Fruit fly (Drosophila melanogaster) ovary, adult (tissue): ENCODE data around the gene r-l.

Source experiments
- CG17801 ChIP-seq: fragments of 200-800 bp; optimal IDR thresholded peaks from 2 replicates; lab custom pipeline; 2019; ENCODE audit warnings: missing biosample characterization, mild to moderate bottlenecking, missing genetic modification characterization, moderate library complexity; ENCODE audit not compliant: partially characterized antibody

Gene r-l

DNA sequence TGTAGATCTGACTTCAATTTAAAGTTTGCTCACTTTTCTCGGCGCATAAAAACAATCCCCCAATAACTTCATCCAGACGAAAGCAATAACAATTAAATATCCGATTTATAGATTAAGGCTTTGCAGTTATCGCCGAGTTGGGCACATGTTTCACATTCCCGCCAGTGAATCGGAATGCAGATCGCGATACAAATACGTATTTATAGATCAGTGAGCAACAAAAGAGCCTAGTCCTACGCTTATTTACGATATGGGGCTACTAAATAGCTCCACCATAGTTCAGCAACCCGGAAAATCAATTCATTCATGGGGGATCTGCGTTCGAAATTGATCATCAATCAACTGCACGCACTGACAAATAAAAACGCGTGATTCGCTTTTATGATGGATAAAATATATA lies 18.9 kb upstream of the r-l start:
- no peak for TF ChIP-seq CG17801 (GFP tag; lab: Kevin White, UChicago)

DNA sequence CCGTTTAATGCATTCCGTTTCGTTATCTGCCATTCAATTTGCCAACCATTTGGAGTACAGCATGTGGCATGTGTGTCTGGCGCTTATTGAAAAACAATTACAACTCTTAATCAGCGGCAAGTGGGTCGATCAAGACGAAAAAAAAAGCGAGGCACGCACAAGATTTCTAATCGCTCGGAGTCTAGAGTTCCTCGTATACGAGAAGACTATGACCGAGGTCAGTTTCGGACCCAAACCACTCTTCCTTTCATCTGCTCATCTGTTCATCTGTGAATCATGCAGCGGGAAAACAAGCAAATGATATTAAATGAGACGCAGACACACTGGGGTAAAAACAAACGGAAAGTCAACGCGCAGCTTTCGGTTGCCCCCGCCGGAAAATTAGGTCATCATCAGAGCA lies 18.4 kb upstream of the r-l start:
- no peak for TF ChIP-seq CG17801 (GFP tag; lab: Kevin White, UChicago)

- no peak for TF ChIP-seq CG17801 (GFP tag; lab: Kevin White, UChicago)
Measured at dm6 chr3R:21090230-21091021, 17.3 kb upstream of the r-l start.

DNA sequence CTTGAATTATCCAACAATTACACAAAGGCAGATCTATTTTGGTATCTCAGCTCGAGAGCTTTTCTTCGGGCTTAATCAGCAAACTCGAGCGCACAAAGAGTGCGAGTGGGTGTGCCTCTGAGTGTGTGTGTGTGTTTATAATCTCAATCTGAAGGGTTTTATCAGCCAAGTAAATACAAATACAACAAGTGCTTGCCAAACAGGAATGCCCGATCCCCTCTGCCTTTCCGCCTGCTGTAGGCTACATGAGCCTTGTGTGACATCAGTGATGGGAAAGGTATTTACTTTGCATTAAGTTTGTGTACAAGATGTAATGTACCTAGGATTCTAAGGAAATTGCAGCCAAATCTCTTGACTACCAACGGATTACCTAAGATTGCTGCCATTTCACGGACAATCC lies 16.3 kb upstream of the r-l start:
- no peak for TF ChIP-seq CG17801 (GFP tag; lab: Kevin White, UChicago)

- TF ChIP-seq CG17801 (GFP tag; lab: Kevin White, UChicago): no peak
Measured at dm6 chr3R:21084979-21085378, 11.9 kb upstream of the r-l start.

dm6 chr3R:21080876-21081586 lies 7.9 kb upstream of the r-l start, which contains the start of gene HHEX:
HHEX (minus strand) TSS chr3R:21080926.
- no peak for TF ChIP-seq CG17801 (GFP tag; lab: Kevin White, UChicago)

- TF ChIP-seq CG17801 (GFP tag; lab: Kevin White, UChicago): no peak
Measured at dm6 chr3R:21078958-21079357, 5.8 kb upstream of the r-l start.

DNA sequence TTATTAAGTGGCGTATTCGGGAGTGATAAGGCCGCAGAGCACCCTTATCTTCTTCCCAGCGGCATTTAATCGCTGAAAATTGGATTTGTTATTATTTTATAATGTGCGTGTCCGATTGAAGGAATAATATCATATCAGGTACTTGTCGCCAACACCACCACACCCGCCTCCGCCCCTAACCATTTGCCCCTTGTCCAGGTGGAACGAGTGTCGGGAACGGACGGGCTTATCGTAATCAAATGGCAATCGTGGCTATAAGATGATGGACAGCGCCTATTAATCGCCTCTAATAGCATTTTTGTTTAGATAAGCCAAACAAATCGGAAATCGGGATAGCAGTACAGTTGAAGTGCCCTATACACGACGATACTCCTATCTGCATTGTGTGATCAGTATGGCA lies 5.1 kb upstream of the r-l start:
- no peak for TF ChIP-seq CG17801 (GFP tag; lab: Kevin White, UChicago)

DNA sequence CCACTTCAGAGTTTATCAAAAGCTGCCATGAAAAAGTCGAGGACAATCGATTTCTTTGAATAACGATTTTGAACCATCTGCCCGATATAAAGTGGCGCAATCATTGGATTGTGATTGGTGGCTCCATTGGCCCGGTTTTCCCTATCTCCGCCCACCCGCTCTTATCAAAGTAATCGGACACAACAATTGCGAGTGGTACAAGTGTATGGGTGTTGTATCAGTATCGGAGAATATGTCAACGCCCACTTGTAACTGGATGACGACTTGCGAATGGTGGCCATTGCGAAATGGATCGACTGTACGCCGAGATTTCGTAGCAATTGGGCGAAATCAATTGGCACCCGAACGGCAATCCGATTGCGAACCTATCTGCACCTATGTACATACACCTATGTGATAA lies 4.5 kb upstream of the r-l start:
- TF ChIP-seq CG17801 (GFP tag; lab: Kevin White, UChicago): no peak

- TF ChIP-seq CG17801 (GFP tag; lab: Kevin White, UChicago): no peak
Measured at dm6 chr3R:21073707-21074106, 588 bp upstream of the r-l start, which contains the start of gene dmrt93B. dmrt93B (plus strand) TSS chr3R:21074007.

DNA sequence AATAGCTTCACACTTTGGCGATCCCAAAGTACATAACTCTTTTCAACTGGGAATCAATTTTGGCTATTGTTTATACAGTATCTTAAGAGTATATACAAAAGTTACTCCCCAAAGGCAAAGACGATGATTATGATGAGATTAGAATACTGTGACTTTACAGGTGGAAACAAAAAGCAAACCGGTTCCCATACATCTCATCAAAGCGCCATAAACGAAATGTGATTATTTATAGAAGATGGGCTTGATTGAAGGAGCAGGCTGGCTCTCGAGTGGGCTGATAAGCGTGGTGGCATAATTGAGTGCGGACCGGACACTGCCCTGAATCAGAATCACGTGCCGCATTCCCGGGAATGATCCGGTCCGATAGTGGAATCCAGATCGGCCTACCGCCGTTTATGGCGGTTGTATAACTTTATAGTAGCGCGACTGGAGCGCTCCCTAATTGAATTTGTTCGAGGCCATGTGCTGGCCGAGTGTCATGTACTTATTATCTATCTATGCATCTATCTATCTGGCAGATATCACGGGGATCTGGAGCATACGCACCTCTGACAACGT lies 1.1 kb downstream of the r-l start:
- TF ChIP-seq CG17801 (GFP tag; lab: Kevin White, UChicago): no peak

DNA sequence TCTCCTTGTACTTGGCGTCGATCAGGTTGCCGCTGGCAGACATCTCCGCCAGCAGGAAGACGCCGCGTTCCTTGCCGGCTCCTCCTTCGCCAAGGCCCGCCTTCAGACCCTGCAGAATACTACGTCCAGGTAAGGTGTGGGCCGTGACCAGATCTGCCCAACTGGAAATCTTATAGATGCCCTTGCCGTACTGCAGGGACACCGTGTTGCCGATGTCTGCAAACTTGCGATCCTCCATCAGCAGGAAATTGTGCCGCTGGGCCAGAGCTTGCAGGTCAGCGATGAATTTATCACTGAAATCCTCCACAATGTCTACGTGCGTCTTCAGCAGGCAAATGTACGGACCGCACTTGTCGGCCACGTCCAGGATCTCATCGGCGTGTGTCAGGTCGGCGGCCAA lies 1.8 kb downstream of the r-l start:
- TF ChIP-seq CG17801 (GFP tag; lab: Kevin White, UChicago): no peak

- TF ChIP-seq CG17801 (GFP tag; lab: Kevin White, UChicago): no peak
Measured at dm6 chr3R:21069742-21070141, 3.4 kb downstream of the r-l start.

dm6 chr3R:21067543-21067942 lies 5.6 kb downstream of the r-l start:
- no peak for TF ChIP-seq CG17801 (GFP tag; lab: Kevin White, UChicago)

- no peak for TF ChIP-seq CG17801 (GFP tag; lab: Kevin White, UChicago)
Measured at dm6 chr3R:21066469-21067284, 6.4 kb downstream of the r-l start.
